Fruit fly (Drosophila melanogaster): ENCODE results near the gene Mrtf.

DNA sequence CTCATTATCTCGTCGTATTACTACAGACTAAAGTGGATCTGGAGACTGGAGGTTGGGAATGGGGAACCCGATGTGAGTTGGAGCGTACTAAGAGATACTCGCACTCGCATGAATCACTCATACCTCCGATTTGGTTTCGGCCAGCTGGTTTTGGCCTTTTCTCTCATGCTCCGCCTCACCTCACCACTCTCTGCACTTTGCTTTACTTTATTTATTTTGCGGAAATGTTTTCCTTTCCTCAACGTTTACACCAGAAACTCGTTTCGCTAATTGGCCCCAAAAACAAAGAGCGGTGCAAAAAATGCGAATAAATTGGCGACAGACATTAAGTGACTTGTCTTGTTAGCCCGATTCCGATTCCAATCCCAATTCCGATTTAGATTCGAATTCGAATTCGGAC, 41.0 kb upstream of the Mrtf start:
- TF ChIP-seq cnc (optimal IDR thresholded peaks at IDR 0.05) (no peak), Hr96 (GFP tag; optimal IDR thresholded peaks at IDR 0.05) (no peak), tj (GFP tag; optimal IDR thresholded peaks at IDR 0.05) (no peak), Clk (GFP tag; optimal IDR thresholded peaks at IDR 0.05) (no peak), CG7101 (tag; optimal IDR thresholded peaks at IDR 0.05) (no peak), ovo (GFP tag; optimal IDR thresholded peaks at IDR 0.05) (no peak), kay (GFP tag; ENCODE audit: borderline replicate concordance) (no peak), CG7045 (GFP tag; optimal IDR thresholded peaks at IDR 0.05) (no peak), cic (GFP tag; optimal IDR thresholded peaks at IDR 0.05) (no peak), bab1 (GFP tag; optimal IDR thresholded peaks at IDR 0.05) (no peak), Crg-1 (GFP tag; optimal IDR thresholded peaks at IDR 0.05) (no peak), CG12768 (GFP tag; optimal IDR thresholded peaks at IDR 0.05) (no peak), CG14711 (tag; optimal IDR thresholded peaks at IDR 0.05) (no peak)

Data from whole organism, adult.